Fruit fly (Drosophila melanogaster): ENCODE data around the gene Ssadh.

dm6 chr3R:25628657-25629056, 1.9 kb upstream of the Ssadh start:
- no peak for TF ChIP-seq psq (optimal IDR thresholded peaks at IDR 0.05)
- no peak for TF ChIP-seq h (optimal IDR thresholded peaks at IDR 0.05)
